Fruit fly (Drosophila melanogaster): ENCODE data around the gene CG34132.
A peak's percentile ranks its signal among the peaks of the same experiment; 100 is the strongest.

CG34132 gene

DNA sequence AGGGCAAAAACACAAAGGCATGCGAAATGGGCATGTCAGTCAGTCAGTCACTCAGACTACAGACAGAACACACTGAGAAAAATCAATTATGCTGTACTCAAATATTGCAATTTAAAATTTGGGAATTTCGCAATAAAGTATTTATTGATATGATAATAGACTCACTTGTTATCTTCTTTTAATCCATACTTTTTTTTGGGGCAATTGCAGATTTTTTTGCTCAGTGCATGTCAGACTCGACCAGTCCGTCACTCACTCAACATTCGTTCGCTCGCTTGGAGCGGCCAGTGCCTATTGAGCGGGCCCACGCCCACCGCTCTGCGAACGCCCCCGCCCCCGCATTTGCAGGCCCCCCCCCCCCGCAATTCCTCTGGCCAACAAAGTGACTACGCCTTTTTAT is 31.1 kb downstream of the CG34132 start (continued):
- no peak for TF ChIP-seq nau (GFP tag; optimal IDR thresholded peaks at IDR 0.05)
- TF ChIP-seq rib (GFP tag; IDR thresholded peaks at IDR 0.05): no peak
- TF ChIP-seq CG17802 (tag; optimal IDR thresholded peaks at IDR 0.05): no peak
- TF ChIP-seq sc (optimal IDR thresholded peaks at IDR 0.05): no peak
- TF ChIP-seq sc (GFP tag; optimal IDR thresholded peaks at IDR 0.05): peak; percentile 50
- TF ChIP-seq CG4707 (GFP tag; optimal IDR thresholded peaks at IDR 0.05): no peak
- TF ChIP-seq Usf (GFP tag; optimal IDR thresholded peaks at IDR 0.05): no peak
- peak; percentile 52; the same call in 1 of the 2 replicates for TF ChIP-seq CG31224 (GFP tag; IDR thresholded peaks at IDR 0.05)
- no peak for TF ChIP-seq stwl (tag; optimal IDR thresholded peaks at IDR 0.05)
- no peak for TF ChIP-seq cg (GFP tag; optimal IDR thresholded peaks at IDR 0.05)
- no peak for TF ChIP-seq zen2 (GFP tag; IDR thresholded peaks at IDR 0.05; ENCODE audit: partially characterized antibody)
- TF ChIP-seq CG9437 (GFP tag; optimal IDR thresholded peaks at IDR 0.05): peak; percentile 29
- TF ChIP-seq CG9932 (GFP tag; IDR thresholded peaks at IDR 0.05): peak; percentile 67
- no peak for TF ChIP-seq CG15073 (GFP tag; optimal IDR thresholded peaks at IDR 0.05)
- TF ChIP-seq Mad (GFP tag; optimal IDR thresholded peaks at IDR 0.05): no peak
- no peak for TF ChIP-seq trem (tag; optimal IDR thresholded peaks at IDR 0.05)
- TF ChIP-seq cato (GFP tag; optimal IDR thresholded peaks at IDR 0.05; ENCODE audit: borderline replicate concordance): peak; percentile 49
- no peak for TF ChIP-seq Sry-β (GFP tag; optimal IDR thresholded peaks at IDR 0.05)
- TF ChIP-seq CG12155 (GFP tag; optimal IDR thresholded peaks at IDR 0.05): peak; percentile 61
- peak; percentile 79 for TF ChIP-seq zfh1 (GFP tag; IDR thresholded peaks at IDR 0.05)
- peak; percentile 33 for TF ChIP-seq CG10543 (GFP tag; optimal IDR thresholded peaks at IDR 0.05)
- no peak for TF ChIP-seq emc (GFP tag; optimal IDR thresholded peaks at IDR 0.05)
- TF ChIP-seq ci (GFP tag; IDR thresholded peaks at IDR 0.05): peak; percentile 84
- TF ChIP-seq CG17912 (GFP tag; optimal IDR thresholded peaks at IDR 0.05): no peak
- peak; percentile 54; the same call in 1 of the 2 replicates for TF ChIP-seq ssp (GFP tag; IDR thresholded peaks at IDR 0.05)
- no peak for TF ChIP-seq ac (GFP tag; optimal IDR thresholded peaks at IDR 0.05)
- TF ChIP-seq vvl (GFP tag; IDR thresholded peaks at IDR 0.05): peak; percentile 59
- TF ChIP-seq gcm2 (GFP tag; optimal IDR thresholded peaks at IDR 0.05): no peak
- no peak for TF ChIP-seq Sry-δ (GFP tag; optimal IDR thresholded peaks at IDR 0.05)
- no peak for TF ChIP-seq sug (tag; optimal IDR thresholded peaks at IDR 0.05)
- TF ChIP-seq CG8089 (GFP tag; optimal IDR thresholded peaks at IDR 0.05): peak; percentile 31
- TF ChIP-seq MTF-1 (GFP tag; optimal IDR thresholded peaks at IDR 0.05; ENCODE audit: borderline replicate concordance): no peak
- TF ChIP-seq CG3065 (GFP tag; optimal IDR thresholded peaks at IDR 0.05): no peak
- no peak for TF ChIP-seq CG4328 (GFP tag; optimal IDR thresholded peaks at IDR 0.05)
- TF ChIP-seq HLH3B (GFP tag; IDR thresholded peaks at IDR 0.05): peak; percentile 86
- TF ChIP-seq CG11560 (tag; IDR thresholded peaks at IDR 0.05): peak; percentile 57; the same call in 2 of the 3 replicates
- peak; percentile 72 for TF ChIP-seq CG7556 (GFP tag; optimal IDR thresholded peaks at IDR 0.05)
- TF ChIP-seq eyg (GFP tag; optimal IDR thresholded peaks at IDR 0.05): no peak
- peak; percentile 81 for TF ChIP-seq CG9817 (tag; optimal IDR thresholded peaks at IDR 0.05)
- peak; percentile 1 for TF ChIP-seq CG12236 (GFP tag; optimal IDR thresholded peaks at IDR 0.05)
- peak; percentile 68 for TF ChIP-seq Aef1 (GFP tag; IDR thresholded peaks at IDR 0.05)
- peak; percentile 44 for TF ChIP-seq nom (GFP tag; optimal IDR thresholded peaks at IDR 0.05)
- no peak for TF ChIP-seq tll (GFP tag; optimal IDR thresholded peaks at IDR 0.05)
- TF ChIP-seq Mrtf (GFP tag; IDR thresholded peaks at IDR 0.05): peak; percentile 72; the same call in 2 of the 3 replicates
- peak; percentile 85 for TF ChIP-seq esg (GFP tag; conservative IDR thresholded peaks at IDR 0.05)
- peak; percentile 78 for TF ChIP-seq lmd (GFP tag; IDR thresholded peaks at IDR 0.05)
- TF ChIP-seq CG7963 (GFP tag; IDR thresholded peaks at IDR 0.05; ENCODE audit: partially characterized antibody): no peak
- peak; percentile 76 for TF ChIP-seq Xbp1 (GFP tag; optimal IDR thresholded peaks at IDR 0.05)
- TF ChIP-seq run (tag; optimal IDR thresholded peaks at IDR 0.05): peak; percentile 43
- TF ChIP-seq wdn (GFP tag; IDR thresholded peaks at IDR 0.05): peak; percentile 73
- peak; percentile 82 for TF ChIP-seq CG14014 (GFP tag; IDR thresholded peaks at IDR 0.05)

Measured in whole organism, embryonic.